Worm (Caenorhabditis elegans): ENCODE measurements around the gene C55A6.4.

Gene C55A6.4

ce11 chrV:11539502-11539901 is 21.8 kb upstream of the C55A6.4 start:
- TF ChIP-seq klf-2 (GFP tag; conservative IDR thresholded peaks at IDR 0.05) (no peak), cog-1 (tag; optimal IDR thresholded peaks at IDR 0.05) (no peak), tab-1 (GFP tag; IDR thresholded peaks at IDR 0.05) (no peak)

DNA sequence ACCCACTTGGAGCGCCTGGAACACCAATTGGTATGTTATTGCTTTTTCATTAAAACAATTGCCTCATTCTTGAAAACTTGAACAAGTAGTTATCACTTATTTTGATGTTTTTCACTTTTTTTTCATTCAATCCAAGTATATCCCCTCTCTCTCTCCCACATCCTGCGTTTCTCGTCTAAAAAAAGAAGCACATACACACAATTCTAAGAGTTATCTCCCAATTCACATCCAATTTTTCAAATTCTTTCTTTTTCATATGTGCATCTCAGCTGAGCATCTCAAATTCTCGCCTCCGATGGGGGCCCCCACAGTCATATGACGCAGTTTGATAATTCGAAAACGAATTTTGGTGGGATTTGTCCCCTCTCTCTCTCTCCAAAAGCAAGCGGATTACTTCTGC is 19.0 kb upstream of the C55A6.4 start:
- TF ChIP-seq ref-1 (GFP tag; conservative IDR thresholded peaks at IDR 0.05): no peak
- no peak for TF ChIP-seq T22C8.4 (GFP tag; IDR thresholded peaks at IDR 0.05)
- TF ChIP-seq med-1 (GFP tag; optimal IDR thresholded peaks at IDR 0.05; ENCODE audit: insufficient read depth): no peak
- no peak for TF ChIP-seq tab-1 (GFP tag; IDR thresholded peaks at IDR 0.05)
- TF ChIP-seq klf-2 (GFP tag; conservative IDR thresholded peaks at IDR 0.05): no peak
- TF ChIP-seq cog-1 (tag; optimal IDR thresholded peaks at IDR 0.05): no peak
- no peak for TF ChIP-seq ztf-29 (GFP tag; IDR thresholded peaks at IDR 0.05)

DNA sequence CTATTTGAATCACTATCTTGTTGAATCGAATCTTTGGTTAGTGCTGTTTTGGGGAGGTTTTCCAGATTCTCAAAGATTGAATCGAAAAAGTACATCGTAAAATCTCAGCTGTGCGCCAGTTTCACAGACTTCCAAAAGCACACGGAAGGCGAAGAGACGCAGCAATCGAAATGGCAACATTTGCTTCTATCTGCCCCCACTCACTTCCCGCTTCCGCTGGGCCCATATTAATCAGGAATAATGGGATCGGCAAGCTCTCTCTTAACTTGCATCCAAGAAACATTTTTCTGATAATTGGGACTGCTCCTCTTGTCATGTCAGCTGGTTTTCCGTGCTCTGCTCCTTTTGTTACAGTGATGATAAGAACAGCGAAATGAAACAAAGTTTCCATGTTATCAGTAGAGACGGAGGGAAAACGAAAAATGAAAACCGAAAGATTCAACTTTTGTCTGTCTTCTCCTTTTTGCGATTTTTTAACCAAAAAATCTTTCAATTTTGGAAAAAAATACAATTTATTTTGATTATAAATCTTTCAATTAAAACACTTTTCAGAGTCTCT is 17.9 kb upstream of the C55A6.4 start:
- no peak for TF ChIP-seq T22C8.4 (GFP tag; IDR thresholded peaks at IDR 0.05)
- no peak for TF ChIP-seq klf-2 (GFP tag; conservative IDR thresholded peaks at IDR 0.05)
- TF ChIP-seq ref-1 (GFP tag; conservative IDR thresholded peaks at IDR 0.05): no peak
- TF ChIP-seq tab-1 (GFP tag; IDR thresholded peaks at IDR 0.05): no peak
- TF ChIP-seq ztf-23 (GFP tag; IDR thresholded peaks at IDR 0.05): no peak

- TF ChIP-seq klf-2 (GFP tag; conservative IDR thresholded peaks at IDR 0.05): no peak
- TF ChIP-seq T22C8.4 (GFP tag; IDR thresholded peaks at IDR 0.05): no peak
- no peak for TF ChIP-seq ref-1 (GFP tag; conservative IDR thresholded peaks at IDR 0.05)
- TF ChIP-seq flt-1 (GFP tag; IDR thresholded peaks at IDR 0.05): no peak
- TF ChIP-seq cog-1 (tag; optimal IDR thresholded peaks at IDR 0.05): no peak
- TF ChIP-seq tab-1 (GFP tag; IDR thresholded peaks at IDR 0.05): no peak
- TF ChIP-seq ztf-23 (GFP tag; IDR thresholded peaks at IDR 0.05): no peak
- TF ChIP-seq ztf-29 (GFP tag; IDR thresholded peaks at IDR 0.05): no peak
- no peak for TF ChIP-seq med-1 (GFP tag; optimal IDR thresholded peaks at IDR 0.05; ENCODE audit: insufficient read depth)
Measured at ce11 chrV:11534495-11535189, 17.0 kb upstream of the C55A6.4 start.

DNA sequence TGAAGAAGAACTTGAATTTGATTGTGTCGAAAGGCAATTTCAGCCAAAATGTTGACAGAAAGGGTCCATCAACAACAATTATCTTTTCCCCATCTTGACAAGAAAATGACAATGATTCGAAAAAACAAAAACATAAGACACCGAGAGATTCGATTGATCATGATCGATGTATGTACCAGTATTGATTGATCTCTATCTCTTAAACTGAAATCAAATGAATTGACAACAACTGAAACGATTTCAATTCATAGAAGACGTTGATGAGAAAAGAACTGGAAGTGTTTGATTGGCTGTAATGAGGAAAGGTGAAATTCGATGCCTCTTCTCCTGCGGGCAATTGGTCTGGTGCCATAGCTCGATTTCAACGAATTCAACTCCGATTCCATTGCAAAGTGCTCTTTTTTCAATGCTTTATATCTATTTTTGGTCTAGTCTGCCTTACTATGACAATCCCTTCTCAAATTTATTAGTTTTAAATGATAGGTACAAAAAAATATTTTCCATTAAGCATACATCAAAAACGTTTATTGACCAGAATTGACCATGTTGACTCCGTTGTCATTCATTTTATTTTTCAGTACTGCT is 15.8 kb upstream of the C55A6.4 start:
- TF ChIP-seq cog-1 (tag; optimal IDR thresholded peaks at IDR 0.05) (no peak), med-1 (GFP tag; optimal IDR thresholded peaks at IDR 0.05; ENCODE audit: insufficient read depth) (no peak), ztf-29 (GFP tag; IDR thresholded peaks at IDR 0.05) (no peak), ztf-23 (GFP tag; IDR thresholded peaks at IDR 0.05) (no peak), flt-1 (GFP tag; IDR thresholded peaks at IDR 0.05) (no peak)

DNA sequence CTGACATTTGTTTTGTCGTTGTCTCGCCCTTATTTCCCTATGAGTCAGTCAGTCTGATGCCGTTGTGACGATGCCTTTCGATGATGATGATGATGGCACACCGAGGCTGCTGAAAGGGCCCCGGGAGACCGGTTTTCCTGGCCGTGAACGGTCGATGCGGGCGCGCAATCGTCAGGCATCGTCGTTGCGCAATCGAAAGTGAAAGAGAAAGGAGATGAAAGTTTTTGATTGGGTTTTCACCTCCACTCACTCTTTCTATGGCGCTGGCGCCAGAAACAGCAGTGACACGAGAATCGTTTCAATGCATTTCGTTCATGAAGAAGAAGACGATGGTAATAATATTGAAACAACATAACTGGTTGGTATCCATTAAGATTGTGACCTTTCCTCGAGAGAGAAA is 15.3 kb upstream of the C55A6.4 start:
- TF ChIP-seq cog-1 (tag; optimal IDR thresholded peaks at IDR 0.05): no peak
- peak; percentile 11; the same call in 1 of the 2 replicates for TF ChIP-seq T22C8.4 (GFP tag; IDR thresholded peaks at IDR 0.05)
- no peak for TF ChIP-seq med-1 (GFP tag; optimal IDR thresholded peaks at IDR 0.05; ENCODE audit: insufficient read depth)
- TF ChIP-seq ztf-23 (GFP tag; IDR thresholded peaks at IDR 0.05): 0 out of 2 replicates have a peak, but pooled peaks have one; percentile 46
- TF ChIP-seq ref-1 (GFP tag; conservative IDR thresholded peaks at IDR 0.05): no peak
- no peak for TF ChIP-seq klf-2 (GFP tag; conservative IDR thresholded peaks at IDR 0.05)
- no peak for TF ChIP-seq ztf-29 (GFP tag; IDR thresholded peaks at IDR 0.05)
- no peak for TF ChIP-seq flt-1 (GFP tag; IDR thresholded peaks at IDR 0.05)

ce11 chrV:11532535-11532853 is 14.8 kb upstream of the C55A6.4 start:
- TF ChIP-seq flt-1 (GFP tag; IDR thresholded peaks at IDR 0.05) (no peak), med-1 (GFP tag; optimal IDR thresholded peaks at IDR 0.05; ENCODE audit: insufficient read depth) (no peak), ref-1 (GFP tag; conservative IDR thresholded peaks at IDR 0.05) (no peak), cog-1 (tag; optimal IDR thresholded peaks at IDR 0.05) (no peak), klf-2 (GFP tag; conservative IDR thresholded peaks at IDR 0.05) (no peak), tab-1 (GFP tag; IDR thresholded peaks at IDR 0.05) (no peak), T22C8.4 (GFP tag; IDR thresholded peaks at IDR 0.05) (no peak), ztf-29 (GFP tag; IDR thresholded peaks at IDR 0.05) (no peak), ztf-23 (GFP tag; IDR thresholded peaks at IDR 0.05) (no peak)

- TF ChIP-seq klf-2 (GFP tag; conservative IDR thresholded peaks at IDR 0.05) (no peak), med-1 (GFP tag; optimal IDR thresholded peaks at IDR 0.05; ENCODE audit: insufficient read depth) (no peak), T22C8.4 (GFP tag; IDR thresholded peaks at IDR 0.05) (no peak), ztf-23 (GFP tag; IDR thresholded peaks at IDR 0.05) (no peak), ref-1 (GFP tag; conservative IDR thresholded peaks at IDR 0.05) (no peak), flt-1 (GFP tag; IDR thresholded peaks at IDR 0.05) (no peak), cog-1 (tag; optimal IDR thresholded peaks at IDR 0.05) (no peak), tab-1 (GFP tag; IDR thresholded peaks at IDR 0.05) (no peak), ztf-29 (GFP tag; IDR thresholded peaks at IDR 0.05) (no peak)
Measured at ce11 chrV:11531831-11532534, 14.3 kb upstream of the C55A6.4 start.

ce11 chrV:11531100-11531499 is 13.4 kb upstream of the C55A6.4 start:
- TF ChIP-seq cog-1 (tag; optimal IDR thresholded peaks at IDR 0.05) (no peak), klf-2 (GFP tag; conservative IDR thresholded peaks at IDR 0.05) (no peak), ref-1 (GFP tag; conservative IDR thresholded peaks at IDR 0.05) (no peak), flt-1 (GFP tag; IDR thresholded peaks at IDR 0.05) (no peak), med-1 (GFP tag; optimal IDR thresholded peaks at IDR 0.05; ENCODE audit: insufficient read depth) (no peak), ztf-29 (GFP tag; IDR thresholded peaks at IDR 0.05) (no peak), tab-1 (GFP tag; IDR thresholded peaks at IDR 0.05) (no peak), T22C8.4 (GFP tag; IDR thresholded peaks at IDR 0.05) (no peak), ztf-23 (GFP tag; IDR thresholded peaks at IDR 0.05) (no peak)

Measured in whole organism, midembryonic.